Worm (Caenorhabditis elegans) whole organism, young adult: Measurements from ENCODE around the gene atln-1.

Experiments
- B0035.1 ChIP-seq: sonication (generic microtip); optimal IDR thresholded peaks from 2 replicates; lab custom pipeline; 2016; ENCODE audit warnings: missing genetic modification characterization, mild to moderate bottlenecking, missing compliant biosample characterization, missing genotype, missing genetic modification reagents
- C17E4.6 ChIP-seq: fragments of 200-800 bp; sonication (Bioruptor generic); IDR thresholded peaks from 2 replicates; pipeline ENCODE4 v1.3.6; 2022; ENCODE audit warnings: missing genetic modification reagents, missing genetic modification characterization, missing compliant biosample characterization
- D2030.7 ChIP-seq: fragments of 200-800 bp; sonication (Bioruptor generic); IDR thresholded peaks from 2 replicates; pipeline ENCODE4 v1.3.6; 2022; ENCODE audit warnings: missing genetic modification reagents, missing genetic modification characterization, missing compliant biosample characterization
- F23B12.7 ChIP-seq: sonication (generic microtip); optimal IDR thresholded peaks from 2 replicates; lab custom pipeline; 2017; ENCODE audit warnings: missing genetic modification characterization, mild to moderate bottlenecking, missing compliant biosample characterization, antibody characterized with exemption, moderate library complexity; ENCODE audit not compliant: insufficient read depth
- F33H1.4 ChIP-seq: fragments of 200-800 bp; sonication (Bioruptor generic); IDR thresholded peaks from 2 replicates; pipeline ENCODE4 v1.3.6; 2022; ENCODE audit warnings: missing genetic modification reagents, missing genetic modification characterization, missing compliant biosample characterization
- F37B4.10 ChIP-seq: fragments of 200-800 bp; sonication (Bioruptor generic); IDR thresholded peaks from 2 replicates; pipeline ENCODE4 v1.3.6; 2022; ENCODE audit warnings: missing genetic modification characterization, missing compliant biosample characterization
- F49E8.2 ChIP-seq: sonication (generic microtip); optimal IDR thresholded peaks from 3 replicates; lab custom pipeline; 2017; ENCODE audit warnings: missing genetic modification characterization, mild to moderate bottlenecking, missing compliant biosample characterization, antibody characterized with exemption, moderate library complexity; ENCODE audit not compliant: insufficient read depth
- F52B5.7 ChIP-seq: sonication (generic microtip); optimal IDR thresholded peaks from 2 replicates; lab custom pipeline; 2016; ENCODE audit warnings: mild to moderate bottlenecking, missing genetic modification characterization, missing compliant biosample characterization
- T07F8.4 ChIP-seq: sonication (generic microtip); optimal IDR thresholded peaks from 2 replicates; lab custom pipeline; 2016; ENCODE audit warnings: mild to moderate bottlenecking, missing genetic modification characterization, moderate library complexity, missing compliant biosample characterization
- ZK185.1 ChIP-seq: sonication (generic microtip); optimal IDR thresholded peaks from 2 replicates; lab custom pipeline; 2016; ENCODE audit warnings: mild to moderate bottlenecking, missing genetic modification characterization, missing compliant biosample characterization; ENCODE audit not compliant: poor library complexity, severe bottlenecking
- aptf-2 ChIP-seq: fragments of 200-800 bp; sonication (Bioruptor generic); conservative IDR thresholded peaks from 2 replicates; pipeline ENCODE4 v1.3.6; 2022; ENCODE audit warnings: missing genetic modification reagents, missing genetic modification characterization, missing compliant biosample characterization
- athp-1 ChIP-seq: sonication (generic microtip); optimal IDR thresholded peaks from 2 replicates; lab custom pipeline; 2017; ENCODE audit warnings: mild to moderate bottlenecking, missing genetic modification characterization, missing compliant biosample characterization
- attf-5 ChIP-seq: fragments of 200-800 bp; sonication (Bioruptor generic); optimal IDR thresholded peaks from 2 replicates; lab custom pipeline; 2018; ENCODE audit warnings: mild to moderate bottlenecking, missing genetic modification characterization, missing compliant biosample characterization
- attf-6 ChIP-seq: fragments of 200-800 bp; sonication (Bioruptor generic); IDR thresholded peaks from 2 replicates; pipeline ENCODE4 v1.3.6; 2022; ENCODE audit warnings: missing genetic modification reagents, missing genetic modification characterization, missing compliant biosample characterization
- cebp-1 ChIP-seq, 2 experiments: fragments of 200-800 bp in 1 of 2; sonication (Bioruptor generic) in 1 of 2; sonication (generic microtip) in 1 of 2; IDR thresholded peaks in 1 of 2; optimal IDR thresholded peaks in 1 of 2; 2 replicates each; pipeline versions ENCODE4 v1.3.6 to Lab custom; 2017 to 2022; ENCODE audit warnings: missing compliant biosample characterization in 2 of 2, missing genetic modification characterization in 2 of 2, mild to moderate bottlenecking in 1 of 2, missing genetic modification reagents in 1 of 2, moderate library complexity in 1 of 2
- ceh-100 ChIP-seq: fragments of 200-800 bp; sonication (Bioruptor generic); IDR thresholded peaks from 2 replicates; pipeline ENCODE4 v1.3.6; 2022; ENCODE audit warnings: missing genetic modification reagents, missing genetic modification characterization, missing compliant biosample characterization
- ceh-27 ChIP-seq: fragments of 200-800 bp; sonication (Bioruptor generic); optimal IDR thresholded peaks from 2 replicates; lab custom pipeline; 2018; ENCODE audit warnings: mild to moderate bottlenecking, missing genetic modification characterization, moderate library complexity, missing compliant biosample characterization
- ceh-40 ChIP-seq: fragments of 200-800 bp; sonication (Bioruptor generic); IDR thresholded peaks from 2 replicates; pipeline ENCODE4 v1.3.6; 2022; ENCODE audit warnings: missing genetic modification characterization, missing compliant biosample characterization
- chd-7 ChIP-seq: sonication (generic microtip); optimal IDR thresholded peaks from 2 replicates; lab custom pipeline; 2016; ENCODE audit warnings: mild to moderate bottlenecking, missing genetic modification characterization, moderate library complexity, missing compliant biosample characterization
- die-1 ChIP-seq: sonication (generic microtip); optimal IDR thresholded peaks from 2 replicates; lab custom pipeline; 2016; ENCODE audit warnings: missing genotype, mild to moderate bottlenecking, missing genetic modification characterization, missing compliant biosample characterization
- dox-1 ChIP-seq: fragments of 200-800 bp; sonication (Bioruptor generic); IDR thresholded peaks from 2 replicates; pipeline ENCODE4 v1.3.6; 2022; ENCODE audit warnings: missing genetic modification reagents, missing genetic modification characterization, missing compliant biosample characterization
- egl-18 ChIP-seq: fragments of 200-800 bp; sonication (Bioruptor generic); IDR thresholded peaks from 2 replicates; pipeline ENCODE4 v1.3.6; 2022; ENCODE audit warnings: missing genetic modification reagents, missing genetic modification characterization, missing compliant biosample characterization
- ekl-4 ChIP-seq: fragments of 200-800 bp; sonication (Bioruptor generic); IDR thresholded peaks from 2 replicates; pipeline ENCODE4 v1.3.6; 2022; ENCODE audit warnings: missing genetic modification reagents, missing genetic modification characterization, missing compliant biosample characterization
- hmg-1.2 ChIP-seq: fragments of 200-800 bp; sonication (Bioruptor generic); IDR thresholded peaks from 2 replicates; pipeline ENCODE4 v1.3.6; 2022; ENCODE audit warnings: missing genetic modification reagents, missing genetic modification characterization, missing compliant biosample characterization
- hmg-20 ChIP-seq: fragments of 200-800 bp; sonication (Bioruptor generic); IDR thresholded peaks from 2 replicates; pipeline ENCODE4 v1.3.6; 2022; ENCODE audit warnings: missing genetic modification reagents, missing genetic modification characterization, missing compliant biosample characterization
- lin-26 ChIP-seq: fragments of 200-800 bp; sonication (Bioruptor generic); IDR thresholded peaks from 2 replicates; pipeline ENCODE4 v1.3.6; 2022; ENCODE audit warnings: missing genetic modification reagents, missing genetic modification characterization, missing compliant biosample characterization
- lsl-1 ChIP-seq: fragments of 200-800 bp; sonication (Bioruptor generic); optimal IDR thresholded peaks from 2 replicates; lab custom pipeline; 2018; ENCODE audit warnings: mild to moderate bottlenecking, missing genetic modification characterization, moderate library complexity, missing compliant biosample characterization
- lsy-27 ChIP-seq: sonication (generic microtip); optimal IDR thresholded peaks from 2 replicates; lab custom pipeline; 2017; ENCODE audit warnings: missing genetic modification characterization, mild to moderate bottlenecking, missing compliant biosample characterization, antibody characterized with exemption, missing genotype, borderline replicate concordance; ENCODE audit not compliant: insufficient read depth
- madf-10 ChIP-seq: sonication (generic microtip); optimal IDR thresholded peaks from 2 replicates; lab custom pipeline; 2016; ENCODE audit warnings: mild to moderate bottlenecking, missing genetic modification characterization, missing compliant biosample characterization
- madf-6 ChIP-seq: fragments of 200-800 bp; sonication (Bioruptor generic); IDR thresholded peaks from 2 replicates; pipeline ENCODE4 v1.3.6; 2022; ENCODE audit warnings: missing genetic modification reagents, missing genetic modification characterization, missing compliant biosample characterization
- mcd-1 ChIP-seq: fragments of 200-800 bp; sonication (Bioruptor generic); IDR thresholded peaks from 2 replicates; pipeline ENCODE4 v1.3.6; 2022; ENCODE audit warnings: missing genetic modification reagents, missing genetic modification characterization, missing compliant biosample characterization
- mxl-1 ChIP-seq: sonication (generic microtip); optimal IDR thresholded peaks from 2 replicates; lab custom pipeline; 2016; ENCODE audit warnings: missing genetic modification characterization, missing compliant biosample characterization
- nhr-80 ChIP-seq: sonication (generic microtip); optimal IDR thresholded peaks from 2 replicates; lab custom pipeline; 2016; ENCODE audit warnings: missing genetic modification characterization, missing compliant biosample characterization
- pha-4 ChIP-seq: fragments of 150-350 bp; sonication (generic microtip); optimal IDR thresholded peaks from 2 replicates; lab custom pipeline; 2014; ENCODE audit warnings: missing biosample characterization, missing genetic modification reagents, missing genetic modification characterization
- rcor-1 ChIP-seq: fragments of 200-800 bp; sonication (Bioruptor generic); IDR thresholded peaks from 2 replicates; pipeline ENCODE4 v1.3.6; 2022; ENCODE audit warnings: missing genetic modification reagents, missing genetic modification characterization, missing compliant biosample characterization
- rpc-1 ChIP-seq, 2 experiments: fragments of 150-350 bp in 1 of 2; sonication (generic microtip) in 1 of 2; optimal IDR thresholded peaks; 2 replicates each; lab custom pipeline; 2014 to 2018; ENCODE audit warnings: missing biosample characterization in 1 of 2, missing genetic modification characterization in 1 of 2, missing genetic modification reagents in 1 of 2, missing genotype in 1 of 2
- sea-2 ChIP-seq: fragments of 200-800 bp; sonication (Bioruptor generic); IDR thresholded peaks from 2 replicates; pipeline ENCODE4 v1.3.6; 2022; ENCODE audit warnings: missing genetic modification characterization, missing compliant biosample characterization
- snpc-3.4 ChIP-seq: sonication (generic microtip); optimal IDR thresholded peaks from 2 replicates; lab custom pipeline; 2017; ENCODE audit warnings: missing genetic modification characterization, mild to moderate bottlenecking, missing compliant biosample characterization, antibody characterized with exemption, moderate library complexity, missing genotype, missing genetic modification reagents
- tbp1 ChIP-seq: fragments of 200-800 bp; sonication (Bioruptor generic); optimal IDR thresholded peaks from 2 replicates; lab custom pipeline; 2018; ENCODE audit warnings: mild to moderate bottlenecking, missing genetic modification characterization, missing compliant biosample characterization
- unc-130 ChIP-seq: sonication (generic microtip); optimal IDR thresholded peaks from 2 replicates; lab custom pipeline; 2016; ENCODE audit warnings: missing genetic modification reagents, missing genetic modification characterization, missing compliant biosample characterization
- unc-62 ChIP-seq: fragments of 150-350 bp; optimal IDR thresholded peaks from 2 replicates; lab custom pipeline; 2014; ENCODE audit warnings: missing biosample characterization, missing genetic modification reagents, missing genetic modification characterization
- xnd-1 ChIP-seq: sonication (generic microtip); optimal IDR thresholded peaks from 2 replicates; lab custom pipeline; 2016; ENCODE audit warnings: missing genotype, missing genetic modification reagents, missing genetic modification characterization, missing compliant biosample characterization
- zim-3 ChIP-seq: sonication (generic microtip); optimal IDR thresholded peaks from 2 replicates; lab custom pipeline; 2017; ENCODE audit warnings: mild to moderate bottlenecking, missing genetic modification characterization, moderate library complexity, missing compliant biosample characterization
- ztf-22 ChIP-seq: fragments of 200-800 bp; sonication (Bioruptor generic); optimal IDR thresholded peaks from 2 replicates; lab custom pipeline; 2018; ENCODE audit warnings: mild to moderate bottlenecking, missing genetic modification characterization, moderate library complexity, missing compliant biosample characterization
- ztf-28 ChIP-seq: fragments of 200-800 bp; sonication (Bioruptor generic); IDR thresholded peaks from 2 replicates; pipeline ENCODE4 v1.3.6; 2022; ENCODE audit warnings: missing genetic modification reagents, missing genetic modification characterization, missing compliant biosample characterization
- ztf-6 ChIP-seq: fragments of 200-800 bp; sonication (Bioruptor generic); IDR thresholded peaks from 2 replicates; pipeline ENCODE4 v1.3.6; 2022; ENCODE audit warnings: missing genetic modification reagents, missing genetic modification characterization, missing compliant biosample characterization

Gene atln-1

DNA sequence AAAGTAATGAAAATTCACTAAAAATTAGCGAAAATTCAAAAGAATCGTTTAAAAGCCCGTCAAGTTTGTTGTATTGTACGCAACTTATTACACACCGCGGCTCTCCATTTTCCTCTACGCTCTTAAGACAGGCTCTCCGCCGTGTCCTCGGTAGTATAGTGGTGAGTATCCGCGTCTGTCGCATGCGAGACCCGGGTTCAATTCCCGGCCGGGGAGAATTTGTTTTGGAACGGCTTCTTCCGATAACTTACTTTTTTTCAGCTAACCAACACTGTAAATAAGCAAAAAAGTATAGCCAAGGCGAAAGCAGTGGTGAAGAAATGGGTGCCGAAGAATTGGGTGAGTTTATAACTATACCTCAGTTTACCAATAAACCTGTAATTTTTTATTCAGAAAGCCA, 13.7 kb downstream of the atln-1 start:
- TF ChIP-seq die-1 (tag; lab: Kevin White, UChicago) (peak; percentile 66), lsy-27 (no peak), xnd-1 (tag; lab: Kevin White, UChicago) (no peak), D2030.7 (GFP tag; lab: Robert Waterston, UW) (peak; percentile 52; the same call in 1 of the 2 replicates), unc-62 (GFP tag; lab: Kevin White, UChicago) (no peak), F52B5.7 (tag; lab: Kevin White, UChicago) (peak; percentile 62), dox-1 (GFP tag; lab: Robert Waterston, UW) (peak; percentile 59; the same call in 1 of the 2 replicates), ztf-28 (peak; percentile 43; the same call in 1 of the 2 replicates), ztf-22 (GFP tag; lab: Kevin White, UChicago) (no peak), nhr-80 (tag; lab: Kevin White, UChicago) (peak; percentile 1), F33H1.4 (no peak), ceh-27 (GFP tag; lab: Kevin White, UChicago) (no peak), unc-130 (no peak), rcor-1 (GFP tag; lab: Robert Waterston, UW) (no peak), mxl-1 (no peak), cebp-1 (GFP tag; IDR thresholded peaks at IDR 0.05; lab: Robert Waterston, UW) (no peak), cebp-1 (tag; optimal IDR thresholded peaks at IDR 0.05; lab: Kevin White, UChicago) (peak; percentile 16), T07F8.4 (peak; percentile 40), egl-18 (GFP tag; lab: Robert Waterston, UW) (no peak), aptf-2 (GFP tag; lab: Robert Waterston, UW) (no peak), lsl-1 (GFP tag; lab: Kevin White, UChicago) (peak; percentile 9), tbp1 (GFP tag; lab: Kevin White, UChicago) (peak; percentile 96), mcd-1 (0 out of 2 replicates have a peak, but pooled peaks have one; percentile 41), hmg-20 (peak; percentile 58; the same call in 1 of the 2 replicates), madf-10 (tag; lab: Kevin White, UChicago) (peak; percentile 33), zim-3 (tag; lab: Kevin White, UChicago) (peak; percentile 70), attf-5 (peak; percentile 21), ZK185.1 (tag; lab: Kevin White, UChicago) (no peak), snpc-3.4 (peak; percentile 7), B0035.1 (tag; lab: Kevin White, UChicago) (no peak), ceh-100 (GFP tag; lab: Robert Waterston, UW) (no peak), pha-4 (no peak), hmg-1.2 (GFP tag; lab: Robert Waterston, UW) (peak; percentile 72), sea-2 (no peak), lin-26 (GFP tag; lab: Robert Waterston, UW) (peak; percentile 86), ekl-4 (GFP tag; lab: Robert Waterston, UW) (no peak), ztf-6 (GFP tag; lab: Robert Waterston, UW) (0 out of 2 replicates have a peak, but pooled peaks have one; percentile 31), F37B4.10 (no peak), madf-6 (GFP tag; lab: Robert Waterston, UW) (peak; percentile 58; the same call in 1 of the 2 replicates), C17E4.6 (GFP tag; lab: Robert Waterston, UW) (no peak), athp-1 (peak; percentile 37), ceh-40 (GFP tag; lab: Robert Waterston, UW) (no peak), F49E8.2 (tag; lab: Kevin White, UChicago) (peak; percentile 24), attf-6 (peak; percentile 52; the same call in 1 of the 2 replicates), chd-7 (tag; lab: Kevin White, UChicago) (peak; percentile 22), rpc-1 (optimal IDR thresholded peaks at IDR 0.05; lab: Kevin White, UChicago) (peak; percentile 66), rpc-1 (tag; optimal IDR thresholded peaks at IDR 0.05; lab: Kevin White, UChicago) (peak; percentile 85), F23B12.7 (tag; lab: Kevin White, UChicago) (peak; percentile 29)
